Worm (Caenorhabditis elegans): Measurements from ENCODE around the gene C32D5.12.
A peak's percentile ranks its signal among the peaks of the same experiment; 100 is the strongest.

C32D5.12 gene

ce11 chrII:6394037-6394436 is 35.2 kb upstream of the C32D5.12 start:
- peak; percentile 50 for TF ChIP-seq lin-39 (tag; optimal IDR thresholded peaks at IDR 0.05)
- TF ChIP-seq nhr-67 (tag; optimal IDR thresholded peaks at IDR 0.05) = no peak

DNA sequence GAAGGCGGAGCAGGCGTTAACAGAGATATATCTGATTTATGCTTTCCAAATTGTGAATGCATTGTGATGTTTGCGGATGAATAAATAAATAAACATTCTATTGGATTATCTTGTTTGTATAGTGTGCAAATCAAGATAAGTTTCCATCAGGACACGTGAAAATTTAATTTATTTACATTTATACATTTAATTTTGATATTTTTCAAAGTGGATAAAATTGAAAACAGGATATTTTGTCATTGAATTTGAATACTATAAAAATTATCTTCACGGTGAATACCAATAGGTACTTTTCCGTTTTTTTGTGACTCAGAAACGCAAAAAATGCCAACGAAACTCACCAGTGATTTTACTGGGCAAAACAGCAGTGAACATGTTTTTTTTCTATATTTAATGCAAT is 32.4 kb upstream of the C32D5.12 start, which contains the start of gene F58F12.3:
Gene F58F12.3, minus strand, starts transcription at position 101 of the 400 bp plus-strand sequence.
- no peak for TF ChIP-seq egl-27 (tag; optimal IDR thresholded peaks at IDR 0.05)
- TF ChIP-seq ZK546.5 (tag; optimal IDR thresholded peaks at IDR 0.05) = no peak
- TF ChIP-seq pqm-1 (tag; optimal IDR thresholded peaks at IDR 0.05) = no peak
- TF ChIP-seq eor-1 (tag; optimal IDR thresholded peaks at IDR 0.05) = no peak
- TF ChIP-seq nhr-23 (tag; optimal IDR thresholded peaks at IDR 0.05) = no peak
- no peak for TF ChIP-seq pha-4 (tag; optimal IDR thresholded peaks at IDR 0.05)

- no peak for TF ChIP-seq nhr-67 (tag; optimal IDR thresholded peaks at IDR 0.05)
- no peak for TF ChIP-seq nhr-12 (tag; optimal IDR thresholded peaks at IDR 0.05)
- no peak for TF ChIP-seq ceh-16 (tag; optimal IDR thresholded peaks at IDR 0.05)
- TF ChIP-seq ztf-11 (tag; optimal IDR thresholded peaks at IDR 0.05) = no peak
- TF ChIP-seq jun-1 (tag; optimal IDR thresholded peaks at IDR 0.05) = no peak
- no peak for TF ChIP-seq nhr-43 (tag; optimal IDR thresholded peaks at IDR 0.05; ENCODE audit: poor library complexity, severe bottlenecking)
Measured at ce11 chrII:6387937-6388336, 29.1 kb upstream of the C32D5.12 start, which contains the start of gene F58F12.2. TSS of gene F58F12.2 (minus strand) at chrII:6388037.

DNA sequence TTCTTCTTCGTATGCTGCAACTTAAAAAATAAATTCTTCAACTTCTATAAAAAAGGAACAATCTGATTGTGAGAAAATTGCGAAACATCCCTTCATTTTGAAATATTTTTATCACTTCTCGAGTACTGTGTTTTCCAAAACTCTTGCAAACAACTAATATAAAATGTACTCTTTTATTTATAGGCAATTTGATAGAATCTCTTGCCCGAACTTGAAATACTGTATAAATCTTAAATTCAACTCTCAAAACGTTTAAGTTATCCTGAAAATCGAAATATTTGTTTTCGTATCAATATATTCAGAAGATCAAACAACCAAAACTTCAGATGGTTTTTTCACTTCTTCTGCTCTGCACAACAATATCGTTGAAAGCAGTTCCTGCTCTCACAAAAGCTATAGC is 27.7 kb upstream of the C32D5.12 start, which contains the start of gene F58F12.4:
Gene F58F12.4, plus strand, starts transcription at position 301 of the 400 bp plus-strand sequence.
- TF ChIP-seq elt-3 (tag; optimal IDR thresholded peaks at IDR 0.05) = no peak
- no peak for TF ChIP-seq nhr-67 (tag; optimal IDR thresholded peaks at IDR 0.05)
- no peak for TF ChIP-seq fkh-10 (GFP tag; optimal IDR thresholded peaks at IDR 0.05)
- TF ChIP-seq nfya-1 (tag; optimal IDR thresholded peaks at IDR 0.05; ENCODE audit: insufficient read depth) = no peak
- TF ChIP-seq elt-2 (tag; optimal IDR thresholded peaks at IDR 0.05) = no peak

DNA sequence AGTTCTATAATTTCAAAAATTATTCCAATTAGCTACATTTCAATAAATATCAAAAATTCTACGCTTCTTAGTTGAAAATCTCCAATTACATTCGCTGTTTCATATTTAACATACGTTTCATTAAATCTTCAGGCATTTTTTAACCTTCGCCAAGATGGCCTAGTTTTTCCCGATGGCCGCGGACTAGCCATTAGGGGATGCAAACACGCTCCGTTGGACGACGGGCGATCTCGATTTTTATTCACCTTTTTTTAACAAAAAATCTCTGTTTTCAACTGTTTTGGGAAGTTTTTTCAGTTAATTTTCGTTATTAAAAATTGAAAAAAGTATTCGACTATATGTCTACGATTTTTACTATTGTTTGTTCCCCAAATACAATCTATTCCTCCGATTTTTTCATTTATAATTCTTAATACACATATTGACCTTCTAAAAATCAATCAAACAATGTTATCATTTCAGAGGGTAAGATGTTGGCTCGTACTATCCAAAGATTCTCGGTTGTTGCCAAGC is 24.4 kb upstream of the C32D5.12 start, which contains the start of gene F58F12.1:
Gene F58F12.1, plus strand, starts transcription at position 463 of the 513 bp plus-strand sequence.
- TF ChIP-seq nhr-23 (tag; optimal IDR thresholded peaks at IDR 0.05) (peak; percentile 56), pha-4 (tag; optimal IDR thresholded peaks at IDR 0.05) (peak; percentile 80), hmg-11 (tag; optimal IDR thresholded peaks at IDR 0.05) (peak; percentile 56), unc-39 (tag; optimal IDR thresholded peaks at IDR 0.05) (no peak), nfya-1 (tag; optimal IDR thresholded peaks at IDR 0.05; ENCODE audit: insufficient read depth) (peak; percentile 72), fkh-10 (GFP tag; optimal IDR thresholded peaks at IDR 0.05) (no peak), skn-1 (tag; optimal IDR thresholded peaks at IDR 0.05) (no peak), mml-1 (tag; optimal IDR thresholded peaks at IDR 0.05) (no peak), fkh-2 (tag; optimal IDR thresholded peaks at IDR 0.05) (no peak), pqm-1 (tag; optimal IDR thresholded peaks at IDR 0.05) (peak; percentile 8), elt-2 (tag; optimal IDR thresholded peaks at IDR 0.05) (peak; percentile 20), nhr-43 (tag; optimal IDR thresholded peaks at IDR 0.05; ENCODE audit: poor library complexity, severe bottlenecking) (peak; percentile 70), egl-5 (tag; optimal IDR thresholded peaks at IDR 0.05) (peak; percentile 46), egl-27 (tag; optimal IDR thresholded peaks at IDR 0.05) (no peak), lin-15B (tag; optimal IDR thresholded peaks at IDR 0.05) (peak; percentile 94), lin-39 (tag; optimal IDR thresholded peaks at IDR 0.05) (peak; percentile 11), snpc-4 (tag; optimal IDR thresholded peaks at IDR 0.05) (peak; percentile 87), nhr-25 (tag; optimal IDR thresholded peaks at IDR 0.05) (peak; percentile 57)

DNA sequence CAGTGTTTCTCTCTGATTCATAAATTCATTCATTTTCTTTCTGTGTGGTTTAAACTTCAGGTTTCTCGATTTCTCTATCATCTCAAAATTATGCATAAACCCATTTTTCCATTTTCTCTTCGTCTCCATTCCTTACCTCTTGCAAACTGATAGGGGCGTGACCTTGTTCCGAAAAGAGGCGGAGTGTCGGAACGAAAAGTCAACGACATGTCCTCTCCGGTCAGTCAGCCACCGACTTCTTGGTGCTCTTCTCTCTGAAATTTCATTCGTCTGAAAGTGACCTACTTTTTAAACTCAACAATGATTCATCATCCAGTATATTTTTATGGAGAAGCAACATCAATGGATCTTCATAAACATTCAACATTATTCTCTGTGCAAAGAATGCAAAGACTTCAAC is 22.1 kb upstream of the C32D5.12 start, which contains the start of gene F58F12.12:
Gene F58F12.12, plus strand, starts transcription at position 301 of the 400 bp plus-strand sequence.
- TF ChIP-seq fkh-10 (GFP tag; optimal IDR thresholded peaks at IDR 0.05) (no peak), lin-15B (tag; optimal IDR thresholded peaks at IDR 0.05) (no peak), nhr-12 (tag; optimal IDR thresholded peaks at IDR 0.05) (no peak), mml-1 (tag; optimal IDR thresholded peaks at IDR 0.05) (no peak), zag-1 (tag; optimal IDR thresholded peaks at IDR 0.05) (no peak), nhr-237 (tag; optimal IDR thresholded peaks at IDR 0.05) (no peak), pqm-1 (tag; optimal IDR thresholded peaks at IDR 0.05) (no peak), hmg-11 (tag; optimal IDR thresholded peaks at IDR 0.05) (no peak), nhr-25 (tag; optimal IDR thresholded peaks at IDR 0.05) (no peak)

Measured in whole organism, L3 larva.